Fruit fly (Drosophila melanogaster) whole organism: ENCODE data around the gene CG7512.

Experiments
- CG8478 ChIP-seq: fragments of >200 bp; optimal IDR thresholded peaks from 2 replicates; lab custom pipeline; 2018; ENCODE audit warnings: inconsistent platforms
- Dll ChIP-seq: fragments of >200 bp; optimal IDR thresholded peaks from 2 replicates; lab custom pipeline; 2017
- EcR ChIP-seq, 2 experiments: fragments of >200 bp; optimal IDR thresholded peaks; 2 replicates each; lab custom pipeline; 2017; ENCODE audit warnings: missing biosample characterization in 2 of 2, missing genetic modification characterization in 2 of 2, missing genetic modification reagents in 2 of 2
- pan ChIP-seq: fragments of >200 bp; optimal IDR thresholded peaks from 2 replicates; lab custom pipeline; 2017
- psq ChIP-seq: fragments of >200 bp; optimal IDR thresholded peaks from 2 replicates; lab custom pipeline; 2017
- usp ChIP-seq: fragments of >200 bp; optimal IDR thresholded peaks from 2 replicates; lab custom pipeline; 2017; ENCODE audit warnings: missing biosample characterization, missing genetic modification characterization, mixed read lengths

The CG7512 gene

DNA sequence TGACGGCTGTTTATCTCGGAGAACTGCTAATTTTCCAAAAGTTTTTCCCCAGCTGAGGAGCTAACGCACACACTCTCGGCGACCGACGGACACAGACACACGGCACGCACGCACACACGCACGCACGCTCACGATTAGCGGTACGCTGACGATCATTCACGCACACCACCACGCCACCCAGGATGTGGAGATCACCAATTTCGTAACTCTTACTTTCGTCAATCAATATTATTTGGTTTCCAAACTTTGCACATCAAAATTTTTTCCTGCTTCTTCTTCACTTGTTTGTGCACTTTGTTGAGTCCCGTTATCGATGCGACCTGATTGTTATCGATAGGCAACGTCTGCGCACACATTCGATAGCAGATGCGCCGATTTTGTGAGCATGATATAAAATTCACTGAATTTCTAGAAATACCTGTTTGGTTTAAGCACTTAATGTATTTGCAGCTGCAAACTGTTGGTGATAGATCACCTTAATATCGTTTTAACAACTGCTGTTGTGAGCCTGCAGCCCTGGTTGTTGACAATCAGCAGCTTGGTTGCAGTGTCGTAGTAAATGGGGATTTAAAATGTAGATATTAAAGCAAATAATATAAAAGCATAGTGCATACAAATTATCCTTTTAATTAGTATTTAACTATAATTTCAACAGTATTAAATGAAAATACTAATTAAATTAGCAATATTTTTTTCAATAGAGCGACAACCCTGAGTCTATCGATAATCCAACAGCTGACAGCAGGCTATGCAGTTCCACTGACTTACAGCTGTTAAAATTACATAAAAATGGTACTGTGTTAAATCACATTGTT lies 48.6 kb downstream of the CG7512 start, which contains the start of the genes CG7394 and Mob2:
Gene CG7394, plus strand, starts transcription at position 51 of the 815 bp plus-strand sequence.
Gene Mob2, minus strand, starts transcription at position 288 of the 815 bp plus-strand sequence.
- TF ChIP-seq EcR (GFP tag; optimal IDR thresholded peaks at IDR 0.05; lab: Kevin White, UChicago) (no peak), pan (lab: Kevin White, UChicago) (no peak), CG8478 (lab: Kevin White, UChicago) (no peak), Dll (lab: Kevin White, UChicago) (no peak), psq (lab: Kevin White, UChicago) (no peak), usp (GFP tag; lab: Kevin White, UChicago) (no peak)

DNA sequence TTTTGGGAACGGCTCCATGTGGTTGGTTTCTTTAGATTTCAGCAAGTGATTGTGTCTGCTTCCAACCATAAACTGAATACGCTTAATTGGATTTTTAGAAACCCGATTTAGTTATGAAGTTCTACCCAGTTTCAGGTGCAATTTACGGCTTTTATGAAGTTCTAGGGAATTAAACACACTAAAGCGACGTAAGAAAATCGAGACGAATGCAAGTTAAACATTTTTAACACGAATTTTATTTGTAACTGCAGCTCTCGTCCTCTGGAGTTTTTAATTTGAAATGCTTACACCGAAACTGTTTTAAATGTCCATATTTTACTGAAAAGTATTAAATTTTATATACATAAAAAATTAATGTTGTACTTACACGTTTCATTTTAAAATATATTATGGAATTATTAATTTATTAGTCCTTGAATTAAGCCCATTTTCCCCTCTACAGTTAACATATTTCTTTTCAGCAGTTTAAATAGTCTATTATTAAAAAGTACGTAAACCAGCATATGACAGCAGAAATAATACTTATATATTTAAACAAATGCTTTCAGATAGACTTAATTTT lies 50.5 kb downstream of the CG7512 start, which contains the start of the genes CG46412 and CG33267:
Gene CG46412, minus strand, starts transcription at position 101 of the 562 bp plus-strand sequence.
Gene CG33267, plus strand, starts transcription at position 512 of the 562 bp plus-strand sequence.
- TF ChIP-seq Dll (lab: Kevin White, UChicago): no peak
- TF ChIP-seq psq (lab: Kevin White, UChicago): no peak
